Fruit fly (Drosophila melanogaster) whole organism, embryonic: ENCODE measurements around the gene CG34251.
A peak's percentile ranks its signal among the peaks of the same experiment; 100 is the strongest.

Experiments
- Bteb2 ChIP-seq: fragments of 200-800 bp; sonication (Bioruptor generic); optimal IDR thresholded peaks from 2 replicates; lab custom pipeline; 2016; ENCODE audit warnings: missing biosample characterization, missing genetic modification characterization
- CG10366 ChIP-seq: fragments of 200-800 bp; sonication (Bioruptor generic); IDR thresholded peaks from 2 replicates; pipeline ENCODE4 v1.3.6; 2022; ENCODE audit warnings: missing biosample characterization, missing genetic modification characterization
- CG10462 ChIP-seq: fragments of 200-800 bp; sonication (Bioruptor generic); optimal IDR thresholded peaks from 2 replicates; lab custom pipeline; 2016; ENCODE audit warnings: missing biosample characterization, missing genetic modification characterization
- CG11247 ChIP-seq: fragments of 200-800 bp; sonication (Bioruptor generic); IDR thresholded peaks from 2 replicates; pipeline ENCODE4 v1.3.6; 2022; ENCODE audit warnings: missing biosample characterization, missing genetic modification characterization
- CG15073 ChIP-seq: fragments of 200-800 bp; sonication (Bioruptor generic); optimal IDR thresholded peaks from 2 replicates; lab custom pipeline; 2016; ENCODE audit warnings: missing biosample characterization, missing genetic modification characterization
- CG1529 ChIP-seq: fragments of 200-800 bp; sonication (Bioruptor generic); optimal IDR thresholded peaks from 3 replicates; lab custom pipeline; 2018; ENCODE audit warnings: missing biosample characterization, missing genetic modification characterization
- CG18619 ChIP-seq: fragments of 200-800 bp; sonication (Bioruptor generic); optimal IDR thresholded peaks from 3 replicates; lab custom pipeline; 2017; ENCODE audit warnings: missing biosample characterization, mild to moderate bottlenecking, missing genetic modification characterization
- CG2116 ChIP-seq: fragments of 200-800 bp; sonication (Bioruptor generic); optimal IDR thresholded peaks from 3 replicates; lab custom pipeline; 2018; ENCODE audit warnings: missing biosample characterization, mild to moderate bottlenecking, missing genetic modification characterization
- CG3838 ChIP-seq: fragments of 200-800 bp; sonication (Bioruptor generic); optimal IDR thresholded peaks from 3 replicates; lab custom pipeline; 2016; ENCODE audit warnings: missing biosample characterization, missing genetic modification characterization
- CG4328 ChIP-seq: fragments of 200-800 bp; sonication (Bioruptor generic); optimal IDR thresholded peaks from 3 replicates; lab custom pipeline; 2017; ENCODE audit warnings: missing biosample characterization, missing genetic modification reagents, missing genetic modification characterization
- CG5180 ChIP-seq: fragments of 200-800 bp; sonication (Bioruptor generic); optimal IDR thresholded peaks from 3 replicates; lab custom pipeline; 2017; ENCODE audit warnings: missing biosample characterization, missing genetic modification characterization, mild to moderate bottlenecking, moderate library complexity, missing genetic modification reagents
- CG6272 ChIP-seq: fragments of 200-800 bp; sonication (Bioruptor generic); IDR thresholded peaks from 2 replicates; pipeline ENCODE4 v1.3.6; 2022; ENCODE audit warnings: missing biosample characterization, missing genetic modification characterization
- CG7271 ChIP-seq: fragments of 200-800 bp; sonication (Bioruptor generic); optimal IDR thresholded peaks from 2 replicates; lab custom pipeline; 2018; ENCODE audit warnings: missing biosample characterization, mild to moderate bottlenecking, missing genetic modification characterization, moderate library complexity
- CG7556 ChIP-seq: fragments of 200-800 bp; sonication (Bioruptor generic); optimal IDR thresholded peaks from 2 replicates; lab custom pipeline; 2017; ENCODE audit warnings: missing biosample characterization, mild to moderate bottlenecking, missing genetic modification characterization
- CG8359 ChIP-seq: fragments of 200-800 bp; sonication (Bioruptor generic); optimal IDR thresholded peaks from 2 replicates; lab custom pipeline; 2017; ENCODE audit warnings: missing biosample characterization, mild to moderate bottlenecking, missing genetic modification characterization, borderline replicate concordance
- CG9437 ChIP-seq: fragments of 200-800 bp; sonication (Bioruptor generic); optimal IDR thresholded peaks from 2 replicates; lab custom pipeline; 2018; ENCODE audit warnings: missing biosample characterization, mild to moderate bottlenecking, missing genetic modification characterization
- CG9609 ChIP-seq: fragments of 200-800 bp; sonication (Bioruptor generic); optimal IDR thresholded peaks from 3 replicates; lab custom pipeline; 2016; ENCODE audit warnings: missing biosample characterization, missing genetic modification characterization
- CoRest ChIP-seq: fragments of 200-800 bp; sonication (Bioruptor generic); optimal IDR thresholded peaks from 3 replicates; lab custom pipeline; 2018; ENCODE audit warnings: missing biosample characterization, mild to moderate bottlenecking, missing genetic modification characterization, moderate library complexity
- D19B ChIP-seq: fragments of 200-800 bp; sonication (Bioruptor generic); optimal IDR thresholded peaks from 2 replicates; lab custom pipeline; 2017; ENCODE audit warnings: missing biosample characterization, mild to moderate bottlenecking, missing genetic modification characterization
- E2f2 ChIP-seq: fragments of 200-800 bp; sonication (Bioruptor generic); IDR thresholded peaks from 2 replicates; pipeline ENCODE4 v1.3.6; 2022; ENCODE audit warnings: missing biosample characterization, missing genetic modification characterization
- Elba2 ChIP-seq: fragments of 200-800 bp; sonication (Bioruptor generic); optimal IDR thresholded peaks from 3 replicates; lab custom pipeline; 2016; ENCODE audit warnings: missing biosample characterization, missing genetic modification characterization
- Fer2 ChIP-seq: fragments of 200-800 bp; sonication (Bioruptor generic); optimal IDR thresholded peaks from 2 replicates; lab custom pipeline; 2018; ENCODE audit warnings: missing biosample characterization, mild to moderate bottlenecking, missing genetic modification characterization, moderate library complexity
- HHEX ChIP-seq: fragments of 200-800 bp; sonication (Bioruptor generic); optimal IDR thresholded peaks from 3 replicates; lab custom pipeline; 2017; ENCODE audit warnings: missing biosample characterization, mild to moderate bottlenecking, missing genetic modification characterization, missing genetic modification reagents
- Hand ChIP-seq: fragments of 200-800 bp; sonication (Bioruptor generic); optimal IDR thresholded peaks from 2 replicates; lab custom pipeline; 2017; ENCODE audit warnings: mild to moderate bottlenecking, missing biosample characterization, missing genetic modification reagents, missing genetic modification characterization
- HmgD ChIP-seq: fragments of 200-800 bp; sonication (Bioruptor generic); optimal IDR thresholded peaks from 3 replicates; lab custom pipeline; 2016; ENCODE audit warnings: missing biosample characterization, missing genetic modification characterization
- Kr ChIP-seq: fragments of 200-800 bp; sonication (Bioruptor generic); optimal IDR thresholded peaks from 2 replicates; lab custom pipeline; 2017; ENCODE audit warnings: missing biosample characterization, mild to moderate bottlenecking, missing genetic modification characterization
- NC2α ChIP-seq: fragments of 200-800 bp; sonication (Bioruptor generic); optimal IDR thresholded peaks from 2 replicates; lab custom pipeline; 2016; ENCODE audit warnings: missing biosample characterization, missing genetic modification characterization
- Oaz ChIP-seq: fragments of 200-800 bp; sonication (Bioruptor generic); IDR thresholded peaks from 2 replicates; pipeline ENCODE4 v1.3.6; 2022; ENCODE audit warnings: missing biosample characterization, missing genetic modification characterization
- PHDP ChIP-seq: fragments of 200-800 bp; sonication (Bioruptor generic); optimal IDR thresholded peaks from 3 replicates; lab custom pipeline; 2018; ENCODE audit warnings: missing biosample characterization, mild to moderate bottlenecking, missing genetic modification characterization, moderate library complexity
- Ptx1 ChIP-seq: fragments of 200-800 bp; sonication (Bioruptor generic); IDR thresholded peaks from 2 replicates; pipeline ENCODE4 v1.3.6; 2022; ENCODE audit warnings: missing biosample characterization, missing genetic modification characterization
- Trl ChIP-seq, 3 experiments: fragments of >200 bp in 2 of 3; fragments of 200-800 bp in 1 of 3; sonication (Bioruptor generic) in 1 of 3; optimal IDR thresholded peaks; 2 replicates in 1 of 3; 3 replicates in 2 of 3; lab custom pipeline; 2016 to 2017; ENCODE audit warnings: missing biosample characterization in 1 of 3, missing genetic modification characterization in 1 of 3
- ab ChIP-seq: fragments of 200-800 bp; sonication (Bioruptor generic); optimal IDR thresholded peaks from 2 replicates; lab custom pipeline; 2016; ENCODE audit warnings: missing biosample characterization, missing genetic modification characterization
- abd-A ChIP-seq: fragments of 200-800 bp; sonication (Bioruptor generic); optimal IDR thresholded peaks from 3 replicates; lab custom pipeline; 2019; ENCODE audit warnings: missing biosample characterization, mild to moderate bottlenecking, missing genetic modification characterization, moderate library complexity
- az2 ChIP-seq: fragments of 200-800 bp; sonication (Bioruptor generic); optimal IDR thresholded peaks from 3 replicates; lab custom pipeline; 2016; ENCODE audit warnings: missing biosample characterization, missing genetic modification characterization
- bab2 ChIP-seq: fragments of 200-800 bp; sonication (Bioruptor generic); optimal IDR thresholded peaks from 2 replicates; lab custom pipeline; 2016; ENCODE audit warnings: missing biosample characterization, missing genetic modification characterization
- cad ChIP-seq: fragments of >200 bp; optimal IDR thresholded peaks from 2 replicates; lab custom pipeline; 2017; ENCODE audit warnings: missing biosample characterization, missing genetic modification characterization
- cwo ChIP-seq: fragments of 200-800 bp; sonication (Bioruptor generic); optimal IDR thresholded peaks from 3 replicates; lab custom pipeline; 2017; ENCODE audit warnings: missing biosample characterization, missing genetic modification characterization, mild to moderate bottlenecking, moderate library complexity, missing genetic modification reagents
- dysf ChIP-seq: fragments of 200-800 bp; sonication (Bioruptor generic); IDR thresholded peaks from 3 replicates; pipeline ENCODE4 v1.3.6; 2022; ENCODE audit warnings: missing biosample characterization, missing genetic modification characterization
- fu2 ChIP-seq: fragments of 200-800 bp; sonication (Bioruptor generic); optimal IDR thresholded peaks from 2 replicates; lab custom pipeline; 2016; ENCODE audit warnings: missing biosample characterization, missing genetic modification characterization
- jing ChIP-seq: fragments of 200-800 bp; sonication (Bioruptor generic); optimal IDR thresholded peaks from 2 replicates; lab custom pipeline; 2018; ENCODE audit warnings: missing biosample characterization, mild to moderate bottlenecking, missing genetic modification characterization
- kay ChIP-seq: fragments of 200-800 bp; sonication (Bioruptor generic); optimal IDR thresholded peaks from 2 replicates; lab custom pipeline; 2016; ENCODE audit warnings: missing biosample characterization, missing genetic modification characterization
- lola ChIP-seq, 3 experiments: fragments of >200 bp in 2 of 3; fragments of 200-800 bp in 1 of 3; sonication (Bioruptor generic) in 1 of 3; optimal IDR thresholded peaks; 2 replicates each; lab custom pipeline; 2017 to 2019; ENCODE audit warnings: missing biosample characterization in 3 of 3, missing genetic modification characterization in 3 of 3, mild to moderate bottlenecking in 1 of 3, moderate library complexity in 1 of 3
- nau ChIP-seq: fragments of 200-800 bp; sonication (Bioruptor generic); optimal IDR thresholded peaks from 3 replicates; lab custom pipeline; 2017; ENCODE audit warnings: missing biosample characterization, mild to moderate bottlenecking, missing genetic modification characterization, missing genetic modification reagents
- rib ChIP-seq: fragments of 200-800 bp; sonication (Bioruptor generic); IDR thresholded peaks from 2 replicates; pipeline ENCODE4 v1.3.6; 2022; ENCODE audit warnings: missing biosample characterization, missing genetic modification characterization
- sd ChIP-seq: fragments of 200-800 bp; sonication (Bioruptor generic); optimal IDR thresholded peaks from 3 replicates; lab custom pipeline; 2018; ENCODE audit warnings: missing biosample characterization, mild to moderate bottlenecking, missing genetic modification characterization, moderate library complexity
- sim ChIP-seq: fragments of 200-800 bp; sonication (Bioruptor generic); IDR thresholded peaks from 2 replicates; pipeline ENCODE4 v1.3.6; 2022; ENCODE audit warnings: missing biosample characterization, missing genetic modification characterization
- tin ChIP-seq: fragments of 200-800 bp; sonication (Bioruptor generic); optimal IDR thresholded peaks from 3 replicates; lab custom pipeline; 2016; ENCODE audit warnings: missing biosample characterization, missing genetic modification characterization
- zfh2 ChIP-seq: fragments of 200-800 bp; sonication (Bioruptor generic); optimal IDR thresholded peaks from 2 replicates; lab custom pipeline; 2016; ENCODE audit warnings: missing biosample characterization, missing genetic modification characterization

CG34251 gene

DNA sequence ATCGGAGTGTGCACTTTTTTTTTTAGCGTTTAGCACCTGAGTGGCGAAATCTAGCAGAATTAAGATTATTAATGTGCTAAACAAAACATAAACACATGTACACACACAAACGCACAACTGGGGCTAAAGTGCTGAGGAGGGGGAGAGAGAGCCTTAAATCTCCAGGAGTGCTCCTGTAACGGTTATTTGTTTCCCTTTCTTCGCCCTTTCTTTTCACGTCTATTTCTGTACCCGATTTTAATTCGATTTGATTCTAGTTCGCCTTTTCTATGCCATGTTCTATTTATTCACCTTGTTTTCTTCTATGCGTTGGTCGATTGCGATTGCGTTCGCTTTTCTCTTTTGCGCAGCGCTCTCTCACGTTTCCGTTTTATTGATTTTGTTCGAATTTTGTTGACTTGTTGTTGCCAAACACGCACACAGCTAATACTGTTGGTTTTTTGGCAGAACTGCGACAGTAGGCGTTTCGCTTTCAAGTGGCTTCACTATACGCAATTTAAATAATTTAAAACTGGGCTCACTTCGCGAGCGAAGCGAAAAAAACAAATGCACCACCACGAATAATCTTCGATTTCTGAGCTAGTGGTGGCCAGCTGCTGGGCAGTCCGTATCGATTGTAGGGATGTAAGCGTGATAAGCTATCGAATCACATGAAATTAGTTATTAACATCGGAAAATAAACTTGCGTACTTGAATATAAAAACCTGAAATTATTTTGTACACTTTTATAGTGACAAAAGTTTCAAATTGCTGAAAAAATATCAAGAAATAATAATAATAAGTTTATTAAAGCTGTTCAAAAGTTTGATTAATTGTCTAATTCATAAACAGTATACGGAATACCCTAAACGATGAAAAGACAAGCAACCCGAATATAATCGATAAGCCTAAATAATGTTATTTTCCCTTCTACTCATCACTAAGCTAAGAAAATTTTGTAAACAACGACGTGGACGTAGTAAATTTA, 17.4 kb upstream of the CG34251 start, which contains the start of the genes Krn, Ndfip and CG7484 (continued):
- peak; percentile 11 for TF ChIP-seq nau
- TF ChIP-seq CG4328 (GFP tag; lab: Kevin White, UChicago): peak; percentile 87
- TF ChIP-seq CG9609 (GFP tag; lab: Kevin White, UChicago): peak; percentile 80
- TF ChIP-seq HHEX: peak; percentile 78
- TF ChIP-seq CG7556 (GFP tag; lab: Kevin White, UChicago): peak; percentile 83
- peak; percentile 53 for TF ChIP-seq jing (GFP tag; lab: Kevin White, UChicago)
- peak; percentile 75 for TF ChIP-seq sd (tag; lab: Kevin White, UChicago)
- peak; percentile 50 to 77 for TF ChIP-seq Trl (optimal IDR thresholded peaks at IDR 0.05; lab: Kevin White, UChicago)
- TF ChIP-seq Trl (GFP tag; optimal IDR thresholded peaks at IDR 0.05; lab: Kevin White, UChicago): peak; percentile 67
- peak; percentile 96 for TF ChIP-seq CoRest (tag; lab: Kevin White, UChicago)
- TF ChIP-seq E2f2 (GFP tag; lab: Robert Waterston, UW): peak; percentile 62
- peak; percentile 80 for TF ChIP-seq CG10366 (GFP tag; lab: Robert Waterston, UW)
- peak; percentile 54 for TF ChIP-seq CG1529 (GFP tag; lab: Kevin White, UChicago)
- TF ChIP-seq Oaz (GFP tag; lab: Robert Waterston, UW): peak; percentile 61
- TF ChIP-seq D19B: peak; percentile 67
- peak; percentile 88 for TF ChIP-seq tin (GFP tag; lab: Kevin White, UChicago)
- peak; percentile 28 for TF ChIP-seq rib (GFP tag; lab: Robert Waterston, UW)
- peak; percentile 78 for TF ChIP-seq fu2 (GFP tag; lab: Kevin White, UChicago)
- TF ChIP-seq CG7271 (tag; lab: Kevin White, UChicago): peak; percentile 76
- TF ChIP-seq CG11247: peak; percentile 87
- TF ChIP-seq CG8359: no peak
- peak; percentile 69 for TF ChIP-seq Bteb2 (GFP tag; lab: Kevin White, UChicago)
- TF ChIP-seq cwo (GFP tag; lab: Kevin White, UChicago): peak; percentile 64
- TF ChIP-seq dysf (GFP tag; lab: Robert Waterston, UW): peak; percentile 90
- TF ChIP-seq Fer2 (tag; lab: Kevin White, UChicago): peak; percentile 89
- TF ChIP-seq Ptx1 (GFP tag; lab: Robert Waterston, UW): peak; percentile 91
- TF ChIP-seq CG9437 (GFP tag; lab: Kevin White, UChicago): peak; percentile 72
- peak; percentile 85 for TF ChIP-seq az2 (GFP tag; lab: Kevin White, UChicago)
- TF ChIP-seq HmgD (GFP tag; lab: Kevin White, UChicago): peak; percentile 5
- TF ChIP-seq CG15073: no peak
- TF ChIP-seq CG10462: peak; percentile 79
- peak; percentile 72 for TF ChIP-seq kay (GFP tag; lab: Kevin White, UChicago)
- TF ChIP-seq sim (GFP tag; lab: Robert Waterston, UW): no peak
- TF ChIP-seq zfh2: peak; percentile 89
- no peak for TF ChIP-seq Kr (GFP tag; lab: Kevin White, UChicago)
- TF ChIP-seq NC2α: peak; percentile 47
- peak; percentile 76 for TF ChIP-seq bab2 (GFP tag; lab: Kevin White, UChicago)
- peak; percentile 43 for TF ChIP-seq Elba2 (GFP tag; lab: Kevin White, UChicago)
- peak; percentile 86 for TF ChIP-seq PHDP (tag; lab: Kevin White, UChicago)
- peak; percentile 79 for TF ChIP-seq CG18619 (GFP tag; lab: Kevin White, UChicago)
- TF ChIP-seq CG3838 (GFP tag; lab: Kevin White, UChicago): peak; percentile 57
- TF ChIP-seq CG6272 (GFP tag; lab: Robert Waterston, UW): peak; percentile 92
- peak; percentile 42 for TF ChIP-seq Hand
- no peak for TF ChIP-seq ab (GFP tag; lab: Kevin White, UChicago)
- TF ChIP-seq CG2116 (GFP tag; lab: Kevin White, UChicago): peak; percentile 96
- peak; percentile 86 for TF ChIP-seq abd-A (tag; lab: Kevin White, UChicago)
- TF ChIP-seq cad (GFP tag; lab: Kevin White, UChicago): no peak
- TF ChIP-seq lola (GFP tag; optimal IDR thresholded peaks at IDR 0.05; lab: Kevin White, UChicago): peak in 1 of 3 experiments; percentile 89
- peak; percentile 37 for TF ChIP-seq CG5180 (GFP tag; lab: Kevin White, UChicago)
